Worm (Caenorhabditis elegans) whole organism, midembryonic: ENCODE results near the gene idpp-15.

Experiments used
- T22C8.4 ChIP-seq: fragments of 200-800 bp; sonication (Bioruptor generic); IDR thresholded peaks from 2 replicates; pipeline ENCODE4 v1.3.6; 2022; ENCODE audit warnings: missing genetic modification characterization, missing compliant biosample characterization
- cog-1 ChIP-seq: sonication (generic microtip); optimal IDR thresholded peaks from 2 replicates; lab custom pipeline; 2016; ENCODE audit warnings: missing genetic modification characterization, missing compliant biosample characterization
- flt-1 ChIP-seq: fragments of 200-800 bp; sonication (Bioruptor generic); IDR thresholded peaks from 2 replicates; pipeline ENCODE4 v1.3.6; 2022; ENCODE audit warnings: missing genetic modification characterization, missing compliant biosample characterization
- klf-2 ChIP-seq: fragments of 200-800 bp; sonication (Bioruptor generic); conservative IDR thresholded peaks from 2 replicates; pipeline ENCODE4 v1.3.6; 2022; ENCODE audit warnings: missing genetic modification reagents, missing genetic modification characterization, missing compliant biosample characterization
- ref-1 ChIP-seq: fragments of 200-800 bp; sonication (Bioruptor generic); conservative IDR thresholded peaks from 2 replicates; pipeline ENCODE4 v1.3.6; 2022; ENCODE audit warnings: missing genetic modification reagents, missing genetic modification characterization, missing compliant biosample characterization
- tab-1 ChIP-seq: fragments of 200-800 bp; sonication (Bioruptor generic); IDR thresholded peaks from 2 replicates; pipeline ENCODE4 v1.3.6; 2022; ENCODE audit warnings: missing genetic modification characterization, missing compliant biosample characterization
- ztf-23 ChIP-seq: fragments of 200-800 bp; sonication (Bioruptor generic); IDR thresholded peaks from 2 replicates; pipeline ENCODE4 v1.3.6; 2022; ENCODE audit warnings: missing genetic modification reagents, missing genetic modification characterization, missing compliant biosample characterization
- ztf-29 ChIP-seq: fragments of 200-800 bp; sonication (Bioruptor generic); IDR thresholded peaks from 2 replicates; pipeline ENCODE4 v1.3.6; 2022; ENCODE audit warnings: missing genetic modification reagents, missing genetic modification characterization, missing compliant biosample characterization

ce11 chrIII:8552125-8552524 is 27.3 kb downstream of the idpp-15 start, which contains the start of gene C02D5.4:
- TF ChIP-seq klf-2 (no peak), cog-1 (tag; lab: Kevin White, UChicago) (no peak), flt-1 (GFP tag; lab: Robert Waterston, UW) (no peak), ref-1 (GFP tag; lab: Robert Waterston, UW) (no peak), ztf-29 (GFP tag; lab: Robert Waterston, UW) (no peak), ztf-23 (no peak), tab-1 (GFP tag; lab: Robert Waterston, UW) (no peak), T22C8.4 (GFP tag; lab: Robert Waterston, UW) (no peak)
